Fruit fly (Drosophila melanogaster): Measurements from ENCODE around the gene CG32240.

The CG32240 gene

DNA sequence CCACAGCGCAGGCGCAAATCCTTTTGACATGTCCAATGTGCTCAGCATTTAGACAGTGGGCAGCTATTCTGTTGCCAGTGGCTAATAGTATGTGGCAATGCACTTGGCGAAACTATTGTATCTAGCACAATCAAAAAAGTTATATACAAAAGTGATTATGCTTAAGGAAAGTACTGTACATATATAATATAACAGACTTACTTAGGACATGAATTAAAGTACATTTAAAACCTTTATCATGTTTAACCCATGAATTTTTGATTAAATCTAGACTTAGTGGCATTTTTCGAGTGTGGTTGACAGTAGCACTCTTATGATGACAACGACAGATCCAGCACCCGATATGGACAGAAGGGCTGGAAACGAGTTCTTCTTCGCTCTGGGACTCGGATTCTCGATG is 1.7 kb upstream of the CG32240 start (continued):
- TF ChIP-seq Rel (GFP tag; optimal IDR thresholded peaks at IDR 0.05) (no peak), Rel (tag; optimal IDR thresholded peaks at IDR 0.05) (no peak), psq (GFP tag; optimal IDR thresholded peaks at IDR 0.05) (no peak), GATAd (GFP tag; optimal IDR thresholded peaks at IDR 0.05) (no peak), tai (GFP tag; optimal IDR thresholded peaks at IDR 0.05) (no peak), jim (GFP tag; optimal IDR thresholded peaks at IDR 0.05) (no peak), dl (GFP tag; optimal IDR thresholded peaks at IDR 0.05; ENCODE audit: insufficient read depth in 1 of 2, partially characterized antibody in 2 of 2) (no peak), woc (GFP tag; optimal IDR thresholded peaks at IDR 0.05) (no peak), CG32264 (GFP tag; optimal IDR thresholded peaks at IDR 0.05) (no peak)

DNA sequence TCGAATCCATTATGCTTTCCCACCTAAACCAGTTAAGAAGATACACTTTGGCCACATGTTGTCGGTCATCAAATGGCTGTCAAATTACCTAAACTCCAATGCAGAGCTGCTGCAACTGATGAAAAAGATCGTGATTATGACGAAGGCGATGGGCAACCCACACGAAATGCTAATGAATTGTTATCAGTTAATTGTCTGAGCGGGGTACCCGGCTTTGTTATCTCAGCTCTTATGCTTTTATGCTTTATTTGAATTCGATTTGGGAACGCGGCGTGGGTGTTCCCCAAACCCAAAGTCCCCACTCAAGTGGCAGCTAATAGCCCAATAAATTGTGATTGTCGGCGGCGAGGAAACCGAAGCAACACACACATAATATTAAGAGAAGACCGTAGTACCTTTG is 1.2 kb upstream of the CG32240 start:
- no peak for TF ChIP-seq GATAd (GFP tag; optimal IDR thresholded peaks at IDR 0.05)
- no peak for TF ChIP-seq Dif (GFP tag; optimal IDR thresholded peaks at IDR 0.05; ENCODE audit: partially characterized antibody)
- no peak for TF ChIP-seq usp (GFP tag; optimal IDR thresholded peaks at IDR 0.05)
- no peak for TF ChIP-seq sv (GFP tag; optimal IDR thresholded peaks at IDR 0.05)
- TF ChIP-seq Myc (optimal IDR thresholded peaks at IDR 0.05) = no peak
- no peak for TF ChIP-seq Mio (GFP tag; optimal IDR thresholded peaks at IDR 0.05)
- no peak for TF ChIP-seq br (GFP tag; optimal IDR thresholded peaks at IDR 0.05)
- no peak for TF ChIP-seq ey (GFP tag; optimal IDR thresholded peaks at IDR 0.05)
- no peak for TF ChIP-seq fru (GFP tag; optimal IDR thresholded peaks at IDR 0.05)
- no peak for TF ChIP-seq OdsH (GFP tag; optimal IDR thresholded peaks at IDR 0.05)

DNA sequence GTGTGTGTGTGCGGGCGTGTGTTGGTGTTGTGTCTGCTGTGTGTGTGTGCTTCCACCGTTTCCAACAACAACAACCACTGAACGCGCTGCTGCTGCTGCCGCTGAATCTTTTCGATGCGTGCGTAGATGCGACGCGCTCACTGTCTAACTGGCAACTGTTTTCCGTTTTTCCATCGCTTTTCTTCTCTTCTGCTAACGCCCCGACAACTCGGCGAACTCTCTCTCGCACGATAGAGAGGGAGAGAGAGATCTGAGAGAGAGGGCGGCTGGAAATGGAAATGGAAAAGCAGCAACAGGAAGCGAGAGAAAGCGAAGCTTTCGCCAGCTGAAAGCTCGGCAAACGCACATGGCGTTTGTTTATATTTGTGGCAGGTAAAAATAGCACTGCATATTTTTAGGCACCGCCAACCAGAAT is 1.2 kb downstream of the CG32240 start, which contains the start of gene DopEcR:
DopEcR (minus strand) TSS at position 157 of the 415 bp plus-strand sequence.
- TF ChIP-seq Myc (optimal IDR thresholded peaks at IDR 0.05) (peak; percentile 12), br (GFP tag; optimal IDR thresholded peaks at IDR 0.05) (no peak), brk (GFP tag; optimal IDR thresholded peaks at IDR 0.05) (no peak), CG9705 (GFP tag; optimal IDR thresholded peaks at IDR 0.05) (no peak), Vsx2 (GFP tag; optimal IDR thresholded peaks at IDR 0.05; ENCODE audit: partially characterized antibody) (no peak), sv (GFP tag; optimal IDR thresholded peaks at IDR 0.05) (peak; percentile 12), Jra (GFP tag; optimal IDR thresholded peaks at IDR 0.05) (no peak), fru (GFP tag; optimal IDR thresholded peaks at IDR 0.05) (no peak)

- TF ChIP-seq sage (GFP tag; optimal IDR thresholded peaks at IDR 0.05) (no peak), foxo (GFP tag; optimal IDR thresholded peaks at IDR 0.05) (peak in 1 of 2 experiments; percentile 42), dl (GFP tag; optimal IDR thresholded peaks at IDR 0.05; ENCODE audit: insufficient read depth in 1 of 2, partially characterized antibody in 2 of 2) (no peak), lola (GFP tag; optimal IDR thresholded peaks at IDR 0.05) (no peak), brk (GFP tag; optimal IDR thresholded peaks at IDR 0.05) (no peak), Hr83 (GFP tag; optimal IDR thresholded peaks at IDR 0.05; ENCODE audit: poor library complexity, severe bottlenecking) (no peak), woc (GFP tag; optimal IDR thresholded peaks at IDR 0.05) (no peak), jim (GFP tag; optimal IDR thresholded peaks at IDR 0.05) (no peak), OdsH (GFP tag; optimal IDR thresholded peaks at IDR 0.05) (peak; percentile 31), pan (optimal IDR thresholded peaks at IDR 0.05) (no peak), Abd-B (GFP tag; optimal IDR thresholded peaks at IDR 0.05) (no peak), CG32264 (GFP tag; optimal IDR thresholded peaks at IDR 0.05) (no peak), dsf (GFP tag; optimal IDR thresholded peaks at IDR 0.05; ENCODE audit: borderline replicate concordance) (no peak), Jra (GFP tag; optimal IDR thresholded peaks at IDR 0.05) (no peak), Hnf4 (GFP tag; optimal IDR thresholded peaks at IDR 0.05) (no peak), Dif (GFP tag; optimal IDR thresholded peaks at IDR 0.05; ENCODE audit: partially characterized antibody) (no peak), Hr78 (GFP tag; optimal IDR thresholded peaks at IDR 0.05) (no peak), GATAd (GFP tag; optimal IDR thresholded peaks at IDR 0.05) (no peak), Vsx2 (GFP tag; optimal IDR thresholded peaks at IDR 0.05; ENCODE audit: partially characterized antibody) (no peak), Mio (GFP tag; optimal IDR thresholded peaks at IDR 0.05) (no peak), psq (GFP tag; optimal IDR thresholded peaks at IDR 0.05) (peak; percentile 71), CG9705 (GFP tag; optimal IDR thresholded peaks at IDR 0.05) (no peak), Myc (optimal IDR thresholded peaks at IDR 0.05) (no peak), N (GFP tag; optimal IDR thresholded peaks at IDR 0.05) (no peak), tai (GFP tag; optimal IDR thresholded peaks at IDR 0.05) (no peak), HLH106 (tag; optimal IDR thresholded peaks at IDR 0.05) (peak; percentile 45), Dfd (GFP tag; optimal IDR thresholded peaks at IDR 0.05) (no peak), CrebA (GFP tag; optimal IDR thresholded peaks at IDR 0.05; ENCODE audit: borderline replicate concordance) (no peak), Sp1 (GFP tag; optimal IDR thresholded peaks at IDR 0.05) (no peak), fru (GFP tag; optimal IDR thresholded peaks at IDR 0.05) (peak; percentile 42), h (GFP tag; optimal IDR thresholded peaks at IDR 0.05) (peak; percentile 62), usp (GFP tag; optimal IDR thresholded peaks at IDR 0.05) (no peak), br (GFP tag; optimal IDR thresholded peaks at IDR 0.05) (peak; percentile 9), Rel (GFP tag; optimal IDR thresholded peaks at IDR 0.05) (no peak), Rel (tag; optimal IDR thresholded peaks at IDR 0.05) (no peak), rgr (GFP tag; optimal IDR thresholded peaks at IDR 0.05) (peak; percentile 42), ey (GFP tag; optimal IDR thresholded peaks at IDR 0.05) (peak; percentile 47), dmrt93B (GFP tag; optimal IDR thresholded peaks at IDR 0.05) (peak; percentile 11), sv (GFP tag; optimal IDR thresholded peaks at IDR 0.05) (peak; percentile 24)
These were observed 2.5 kb downstream of the CG32240 start for dm6 chr3L:4378895-4379294.
